Fruit fly (Drosophila melanogaster) whole organism, pupa: ENCODE measurements around the gene CASK.

Source experiments
- CG10348 ChIP-seq: fragments of 200-800 bp; sonication (Bioruptor generic); IDR thresholded peaks from 2 replicates; pipeline ENCODE4 v1.3.6; 2022; ENCODE audit warnings: missing biosample characterization, missing genetic modification characterization
- CG13204 ChIP-seq: fragments of 200-800 bp; sonication (Bioruptor generic); optimal IDR thresholded peaks from 2 replicates; lab custom pipeline; 2018; ENCODE audit warnings: missing biosample characterization, mild to moderate bottlenecking, missing genetic modification characterization, moderate library complexity
- CG14655 ChIP-seq: fragments of 200-800 bp; sonication (Bioruptor generic); optimal IDR thresholded peaks from 3 replicates; lab custom pipeline; 2017; ENCODE audit warnings: mild to moderate bottlenecking, missing biosample characterization, missing genetic modification reagents, missing genetic modification characterization
- CG15710 ChIP-seq: fragments of 200-800 bp; sonication (Bioruptor generic); optimal IDR thresholded peaks from 2 replicates; lab custom pipeline; 2018; ENCODE audit warnings: missing biosample characterization, mild to moderate bottlenecking, missing genetic modification characterization, moderate library complexity
- CG4496 ChIP-seq: fragments of 200-800 bp; sonication (Bioruptor generic); IDR thresholded peaks from 3 replicates; pipeline ENCODE4 v1.3.6; 2022; ENCODE audit warnings: missing biosample characterization, missing genetic modification characterization
- Pif1A ChIP-seq: fragments of 200-800 bp; sonication (Bioruptor generic); optimal IDR thresholded peaks from 3 replicates; lab custom pipeline; 2016; ENCODE audit warnings: missing biosample characterization, missing genetic modification characterization
- Snoo ChIP-seq: fragments of 200-800 bp; sonication (Bioruptor generic); optimal IDR thresholded peaks from 3 replicates; lab custom pipeline; 2017; ENCODE audit warnings: missing biosample characterization, mild to moderate bottlenecking, missing genetic modification characterization, inconsistent platforms
- fd96Ca ChIP-seq: fragments of 200-800 bp; sonication (Bioruptor generic); IDR thresholded peaks from 3 replicates; pipeline ENCODE4 v1.3.6; 2022; ENCODE audit warnings: missing biosample characterization, missing genetic modification characterization
- gl ChIP-seq: fragments of 200-800 bp; sonication (Bioruptor generic); optimal IDR thresholded peaks from 2 replicates; lab custom pipeline; 2018; ENCODE audit warnings: missing biosample characterization, mild to moderate bottlenecking, missing genetic modification characterization
- rn ChIP-seq: fragments of 200-800 bp; sonication (Bioruptor generic); IDR thresholded peaks from 2 replicates; pipeline ENCODE4 v1.3.6; 2022; ENCODE audit warnings: missing biosample characterization, missing genetic modification characterization

DNA sequence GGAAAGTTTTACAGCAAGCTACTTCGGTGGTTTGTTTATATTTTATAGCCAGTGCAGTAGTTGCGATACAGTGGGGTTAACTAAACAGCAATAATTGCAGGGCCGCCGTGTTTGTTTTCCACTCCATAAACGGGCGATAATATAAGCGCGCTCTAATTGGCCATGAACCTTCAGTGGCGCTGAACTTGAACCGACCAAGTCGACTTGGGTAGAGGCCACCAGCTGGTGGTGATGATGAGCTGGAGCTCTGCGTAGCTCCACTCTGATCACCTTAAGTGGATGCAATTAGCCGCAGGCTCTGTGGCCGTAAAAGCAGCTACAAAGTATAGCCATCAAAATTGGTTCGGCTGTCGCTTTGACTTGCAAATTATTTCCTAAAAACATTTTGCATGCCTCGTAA is 42.4 kb downstream of the CASK start:
- TF ChIP-seq Snoo (tag; lab: Kevin White, UChicago), result no peak
- TF ChIP-seq CG4496, result no peak
- no peak for TF ChIP-seq gl (tag; lab: Kevin White, UChicago)
- TF ChIP-seq CG15710 (tag; lab: Kevin White, UChicago), result no peak
- no peak for TF ChIP-seq CG10348 (GFP tag; lab: Robert Waterston, UW)
- no peak for TF ChIP-seq fd96Ca (GFP tag; lab: Robert Waterston, UW)
- no peak for TF ChIP-seq CG14655 (GFP tag; lab: Kevin White, UChicago)
- TF ChIP-seq CG13204, result no peak
- no peak for TF ChIP-seq Pif1A (GFP tag; lab: Kevin White, UChicago)
- TF ChIP-seq rn (GFP tag; lab: Robert Waterston, UW), result no peak
